Fruit fly (Drosophila melanogaster) whole organism, embryonic: ENCODE measurements around the gene CG34291.

Experiments
- Aef1 ChIP-seq: fragments of 200-800 bp; sonication (Bioruptor generic); IDR thresholded peaks from 3 replicates; pipeline ENCODE4 v1.3.6; 2022; ENCODE audit warnings: missing biosample characterization, missing genetic modification characterization
- Asciz ChIP-seq: fragments of 200-800 bp; sonication (Bioruptor generic); optimal IDR thresholded peaks from 2 replicates; lab custom pipeline; 2017; ENCODE audit warnings: missing biosample characterization, mild to moderate bottlenecking, missing genetic modification characterization, missing genetic modification reagents
- C15 ChIP-seq: fragments of 200-800 bp; sonication (Bioruptor generic); IDR thresholded peaks from 3 replicates; pipeline ENCODE4 v1.3.6; 2022; ENCODE audit warnings: missing biosample characterization, missing genetic modification characterization
- CG10267 ChIP-seq: fragments of 200-800 bp; sonication (Bioruptor generic); optimal IDR thresholded peaks from 2 replicates; lab custom pipeline; 2018; ENCODE audit warnings: missing biosample characterization, mild to moderate bottlenecking, missing genetic modification characterization, moderate library complexity
- CG10462 ChIP-seq: fragments of 200-800 bp; sonication (Bioruptor generic); optimal IDR thresholded peaks from 2 replicates; lab custom pipeline; 2016; ENCODE audit warnings: missing biosample characterization, missing genetic modification characterization
- CG10654 ChIP-seq: fragments of 200-800 bp; sonication (Bioruptor generic); optimal IDR thresholded peaks from 2 replicates; lab custom pipeline; 2016; ENCODE audit warnings: missing biosample characterization, missing genetic modification characterization
- CG12744 ChIP-seq: fragments of 200-800 bp; sonication (Bioruptor generic); optimal IDR thresholded peaks from 2 replicates; lab custom pipeline; 2016; ENCODE audit warnings: missing biosample characterization, missing genetic modification characterization
- CG14050 ChIP-seq: fragments of 200-800 bp; sonication (Bioruptor generic); IDR thresholded peaks from 3 replicates; pipeline ENCODE4 v1.3.6; 2022; ENCODE audit warnings: missing biosample characterization, missing genetic modification characterization
- CG16863 ChIP-seq: fragments of 200-800 bp; sonication (Bioruptor generic); optimal IDR thresholded peaks from 3 replicates; lab custom pipeline; 2016; ENCODE audit warnings: missing biosample characterization, missing genetic modification characterization
- CG17612 ChIP-seq: fragments of 200-800 bp; sonication (Bioruptor generic); IDR thresholded peaks from 2 replicates; pipeline ENCODE4 v1.3.6; 2022; ENCODE audit warnings: missing biosample characterization, missing genetic modification characterization
- CG33557 ChIP-seq: fragments of 200-800 bp; sonication (Bioruptor generic); optimal IDR thresholded peaks from 2 replicates; lab custom pipeline; 2019; ENCODE audit warnings: missing biosample characterization, mild to moderate bottlenecking, missing genetic modification characterization, moderate library complexity
- CG8944 ChIP-seq: fragments of 200-800 bp; sonication (Bioruptor generic); optimal IDR thresholded peaks from 3 replicates; lab custom pipeline; 2016; ENCODE audit warnings: missing biosample characterization, missing genetic modification characterization
- CG9797 ChIP-seq: fragments of 200-800 bp; sonication (Bioruptor generic); optimal IDR thresholded peaks from 3 replicates; lab custom pipeline; 2018; ENCODE audit warnings: missing biosample characterization, mild to moderate bottlenecking, missing genetic modification characterization
- CG9817 ChIP-seq: fragments of 200-800 bp; sonication (Bioruptor generic); optimal IDR thresholded peaks from 2 replicates; lab custom pipeline; 2018; ENCODE audit warnings: missing biosample characterization, mild to moderate bottlenecking, missing genetic modification characterization, moderate library complexity
- D19B ChIP-seq: fragments of 200-800 bp; sonication (Bioruptor generic); optimal IDR thresholded peaks from 2 replicates; lab custom pipeline; 2017; ENCODE audit warnings: missing biosample characterization, mild to moderate bottlenecking, missing genetic modification characterization
- Deaf1 ChIP-seq: fragments of 200-800 bp; optimal IDR thresholded peaks from 3 replicates; lab custom pipeline; 2019; ENCODE audit warnings: missing biosample characterization, mild to moderate bottlenecking, missing genetic modification characterization, moderate library complexity
- Dip3 ChIP-seq: fragments of 200-800 bp; sonication (Bioruptor generic); optimal IDR thresholded peaks from 3 replicates; lab custom pipeline; 2016; ENCODE audit warnings: missing biosample characterization, missing genetic modification characterization
- Ets65A ChIP-seq: fragments of 200-800 bp; sonication (Bioruptor generic); peaks from one replicate; lab custom pipeline; 2016; ENCODE audit warnings: missing biosample characterization, missing genetic modification characterization
- Gug ChIP-seq: fragments of 200-800 bp; sonication (Bioruptor generic); IDR thresholded peaks from 4 replicates; pipeline ENCODE4 v1.3.6; 2022; ENCODE audit warnings: missing biosample characterization, missing genetic modification characterization
- HLH54F ChIP-seq: fragments of 200-800 bp; sonication (Bioruptor generic); optimal IDR thresholded peaks from 3 replicates; lab custom pipeline; 2016; ENCODE audit warnings: missing biosample characterization, missing genetic modification characterization
- HmgD ChIP-seq: fragments of 200-800 bp; sonication (Bioruptor generic); optimal IDR thresholded peaks from 3 replicates; lab custom pipeline; 2016; ENCODE audit warnings: missing biosample characterization, missing genetic modification characterization
- MESR4 ChIP-seq: fragments of 200-800 bp; sonication (Bioruptor generic); optimal IDR thresholded peaks from 2 replicates; lab custom pipeline; 2018; ENCODE audit warnings: missing biosample characterization, mild to moderate bottlenecking, missing genetic modification characterization, moderate library complexity
- NK7.1 ChIP-seq: fragments of 200-800 bp; sonication (Bioruptor generic); optimal IDR thresholded peaks from 3 replicates; lab custom pipeline; 2016; ENCODE audit warnings: missing biosample characterization, missing genetic modification characterization
- Nf-YB ChIP-seq: fragments of 200-800 bp; sonication (Bioruptor generic); optimal IDR thresholded peaks from 3 replicates; lab custom pipeline; 2019; ENCODE audit warnings: missing biosample characterization, mild to moderate bottlenecking, missing genetic modification characterization, moderate library complexity
- Six4 ChIP-seq: fragments of 200-800 bp; sonication (Bioruptor generic); optimal IDR thresholded peaks from 2 replicates; lab custom pipeline; 2016; ENCODE audit warnings: missing biosample characterization, missing genetic modification characterization
- ato ChIP-seq: fragments of 200-800 bp; sonication (Bioruptor generic); IDR thresholded peaks from 2 replicates; pipeline ENCODE4 v1.3.6; 2022; ENCODE audit warnings: missing biosample characterization, missing genetic modification characterization; ENCODE audit not compliant: partially characterized antibody
- cad ChIP-seq: fragments of >200 bp; optimal IDR thresholded peaks from 2 replicates; lab custom pipeline; 2017; ENCODE audit warnings: missing biosample characterization, missing genetic modification characterization
- caup ChIP-seq: fragments of 200-800 bp; sonication (Bioruptor generic); optimal IDR thresholded peaks from 3 replicates; lab custom pipeline; 2017; ENCODE audit warnings: missing biosample characterization, mild to moderate bottlenecking, missing genetic modification characterization, moderate library complexity; ENCODE audit not compliant: severe bottlenecking
- crol ChIP-seq: fragments of 200-800 bp; sonication (Bioruptor generic); IDR thresholded peaks from 2 replicates; pipeline ENCODE4 v1.3.6; 2022; ENCODE audit warnings: missing biosample characterization, missing genetic modification characterization
- disco-r ChIP-seq: fragments of 200-800 bp; sonication (Bioruptor generic); optimal IDR thresholded peaks from 2 replicates; lab custom pipeline; 2016; ENCODE audit warnings: missing biosample characterization, missing genetic modification characterization
- dysf ChIP-seq: fragments of 200-800 bp; sonication (Bioruptor generic); IDR thresholded peaks from 3 replicates; pipeline ENCODE4 v1.3.6; 2022; ENCODE audit warnings: missing biosample characterization, missing genetic modification characterization
- grn ChIP-seq: fragments of 200-800 bp; sonication (Bioruptor generic); optimal IDR thresholded peaks from 3 replicates; lab custom pipeline; 2017; ENCODE audit warnings: missing biosample characterization, missing genetic modification characterization
- ken ChIP-seq: fragments of 200-800 bp; sonication (Bioruptor generic); IDR thresholded peaks from 3 replicates; pipeline ENCODE4 v1.3.6; 2022; ENCODE audit warnings: missing biosample characterization, missing genetic modification characterization
- knrl ChIP-seq: fragments of 200-800 bp; sonication (Bioruptor generic); IDR thresholded peaks from 3 replicates; pipeline ENCODE4 v1.3.6; 2022; ENCODE audit warnings: missing biosample characterization, missing genetic modification characterization; ENCODE audit not compliant: partially characterized antibody
- lab ChIP-seq: fragments of 200-800 bp; sonication (Bioruptor generic); optimal IDR thresholded peaks from 3 replicates; lab custom pipeline; 2017; ENCODE audit warnings: missing biosample characterization, missing genetic modification characterization, mild to moderate bottlenecking, moderate library complexity, missing genetic modification reagents
- maf-S ChIP-seq: fragments of 200-800 bp; sonication (Bioruptor generic); optimal IDR thresholded peaks from 2 replicates; lab custom pipeline; 2016; ENCODE audit warnings: missing biosample characterization, missing genetic modification characterization
- mirr ChIP-seq: fragments of 200-800 bp; sonication (Bioruptor generic); optimal IDR thresholded peaks from 3 replicates; lab custom pipeline; 2018; ENCODE audit warnings: missing biosample characterization, mild to moderate bottlenecking, missing genetic modification characterization
- nerfin-1 ChIP-seq: fragments of 200-800 bp; sonication (Bioruptor generic); optimal IDR thresholded peaks from 3 replicates; lab custom pipeline; 2019; ENCODE audit warnings: missing biosample characterization, mild to moderate bottlenecking, missing genetic modification characterization, moderate library complexity
- onecut ChIP-seq: fragments of 200-800 bp; sonication (Bioruptor generic); IDR thresholded peaks from 2 replicates; pipeline ENCODE4 v1.3.6; 2022; ENCODE audit warnings: missing biosample characterization, missing genetic modification characterization
- prd ChIP-seq, 3 experiments: fragments of >200 bp in 2 of 3; fragments of 200-800 bp in 1 of 3; sonication (Bioruptor generic) in 1 of 3; optimal IDR thresholded peaks in 2 of 3; IDR thresholded peaks in 1 of 3; 2 replicates in 2 of 3; 3 replicates in 1 of 3; pipeline versions ENCODE4 v1.3.6 to Lab custom; 2017 to 2022; ENCODE audit warnings: missing biosample characterization in 1 of 3, missing genetic modification characterization in 1 of 3
- pum ChIP-seq: fragments of 200-800 bp; sonication (Bioruptor generic); optimal IDR thresholded peaks from 2 replicates; lab custom pipeline; 2016; ENCODE audit warnings: missing biosample characterization, missing genetic modification characterization
- sna ChIP-seq: fragments of 200-800 bp; sonication (Bioruptor generic); IDR thresholded peaks from 2 replicates; pipeline ENCODE4 v1.3.6; 2022; ENCODE audit warnings: missing biosample characterization, missing genetic modification characterization; ENCODE audit not compliant: partially characterized antibody
- sob ChIP-seq: fragments of 200-800 bp; sonication (Bioruptor generic); IDR thresholded peaks from 2 replicates; pipeline ENCODE4 v1.3.6; 2022; ENCODE audit warnings: missing biosample characterization, missing genetic modification characterization
- tap ChIP-seq: fragments of 200-800 bp; optimal IDR thresholded peaks from 3 replicates; lab custom pipeline; 2019; ENCODE audit warnings: missing biosample characterization, mild to moderate bottlenecking, missing genetic modification characterization, moderate library complexity
- tin ChIP-seq: fragments of 200-800 bp; sonication (Bioruptor generic); optimal IDR thresholded peaks from 3 replicates; lab custom pipeline; 2016; ENCODE audit warnings: missing biosample characterization, missing genetic modification characterization
- twi ChIP-seq: fragments of 200-800 bp; optimal IDR thresholded peaks from 2 replicates; lab custom pipeline; 2019; ENCODE audit warnings: missing biosample characterization, mild to moderate bottlenecking, missing genetic modification characterization, moderate library complexity
- unc-4 ChIP-seq: fragments of 200-800 bp; sonication (Bioruptor generic); IDR thresholded peaks from 2 replicates; pipeline ENCODE4 v1.3.6; 2022; ENCODE audit warnings: missing biosample characterization, missing genetic modification characterization; ENCODE audit not compliant: partially characterized antibody
- z ChIP-seq: fragments of 200-800 bp; sonication (Bioruptor generic); IDR thresholded peaks from 3 replicates; pipeline ENCODE4 v1.3.6; 2022; ENCODE audit warnings: missing biosample characterization, missing genetic modification characterization
- zen ChIP-seq: fragments of 200-800 bp; sonication (Bioruptor generic); optimal IDR thresholded peaks from 3 replicates; lab custom pipeline; 2018; ENCODE audit warnings: missing biosample characterization, mild to moderate bottlenecking, missing genetic modification characterization, moderate library complexity
- zf30C ChIP-seq: fragments of 200-800 bp; sonication (Bioruptor generic); optimal IDR thresholded peaks from 3 replicates; lab custom pipeline; 2018; ENCODE audit warnings: missing biosample characterization, mild to moderate bottlenecking, missing genetic modification characterization

Gene CG34291

DNA sequence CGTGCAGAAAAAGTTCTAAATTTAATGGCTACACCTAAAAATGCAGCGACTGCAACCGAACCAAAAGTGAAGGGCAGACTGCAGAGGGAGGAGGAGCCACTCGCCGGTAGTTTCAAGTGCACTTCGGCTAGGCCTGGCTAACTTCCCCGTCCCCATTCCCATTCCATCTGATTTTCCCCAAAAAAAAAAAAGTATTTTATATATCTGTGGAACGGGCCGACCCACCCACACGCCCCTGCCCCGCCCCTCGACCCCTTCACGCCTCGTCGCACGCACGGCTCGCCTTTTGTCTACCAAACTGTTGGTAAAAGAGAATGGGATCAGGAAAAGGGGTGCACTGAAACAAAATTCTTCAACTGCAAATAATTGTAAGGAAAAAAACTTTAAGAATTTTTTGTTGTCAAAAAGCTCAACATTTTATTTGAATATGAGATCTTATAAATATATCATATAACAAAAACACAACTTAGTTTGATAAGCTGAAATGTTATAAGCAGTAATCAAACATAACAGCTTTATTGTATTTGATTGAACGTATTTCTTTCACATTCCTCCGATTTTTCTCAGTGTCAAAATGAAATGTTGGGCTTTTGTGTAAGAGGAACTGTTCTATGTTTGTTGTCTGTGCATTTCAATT lies 18.4 kb upstream of the CG34291 start (continued):
- TF ChIP-seq D19B (GFP tag; lab: Kevin White, UChicago) (no peak), CG10654 (peak; percentile 19), sna (GFP tag; lab: Robert Waterston, UW) (no peak), CG9817 (tag; lab: Kevin White, UChicago) (peak; percentile 13), knrl (GFP tag; lab: Robert Waterston, UW) (no peak), prd (optimal IDR thresholded peaks at IDR 0.05; lab: Kevin White, UChicago) (no peak), prd (GFP tag; IDR thresholded peaks at IDR 0.05; lab: Robert Waterston, UW) (peak; percentile 53; the same call in 1 of the 3 replicates), z (GFP tag; lab: Robert Waterston, UW) (no peak), ato (GFP tag; lab: Robert Waterston, UW) (no peak), dysf (GFP tag; lab: Robert Waterston, UW) (peak; percentile 68), nerfin-1 (tag; lab: Kevin White, UChicago) (peak; percentile 74), caup (GFP tag; lab: Kevin White, UChicago) (no peak), ken (GFP tag; lab: Robert Waterston, UW) (0 out of 3 replicates have a peak, but pooled peaks have one; percentile 38), CG16863 (GFP tag; lab: Kevin White, UChicago) (no peak), maf-S (GFP tag; lab: Kevin White, UChicago) (no peak), Asciz (GFP tag; lab: Kevin White, UChicago) (peak; percentile 70), tap (no peak), zf30C (GFP tag; lab: Kevin White, UChicago) (no peak), CG10462 (no peak), CG9797 (no peak), crol (peak; percentile 74), tin (GFP tag; lab: Kevin White, UChicago) (peak; percentile 32), Deaf1 (tag; lab: Kevin White, UChicago) (peak; percentile 36), CG8944 (GFP tag; lab: Kevin White, UChicago) (no peak), Ets65A (GFP tag; lab: Kevin White, UChicago) (peak; percentile 57), pum (peak; percentile 15), HLH54F (GFP tag; lab: Kevin White, UChicago) (no peak), cad (GFP tag; lab: Kevin White, UChicago) (no peak), NK7.1 (GFP tag; lab: Kevin White, UChicago) (no peak), C15 (GFP tag; lab: Robert Waterston, UW) (no peak), Aef1 (no peak; the same call in 2 of the 3 replicates), grn (GFP tag; lab: Kevin White, UChicago) (no peak), Gug (GFP tag; lab: Robert Waterston, UW) (no peak), CG10267 (tag; lab: Kevin White, UChicago) (peak; percentile 67), HmgD (GFP tag; lab: Kevin White, UChicago) (no peak), unc-4 (GFP tag; lab: Robert Waterston, UW) (no peak), Dip3 (GFP tag; lab: Kevin White, UChicago) (no peak), MESR4 (GFP tag; lab: Kevin White, UChicago) (no peak), mirr (GFP tag; lab: Kevin White, UChicago) (no peak), CG14050 (GFP tag; lab: Robert Waterston, UW) (peak; percentile 13; the same call in 1 of the 3 replicates), onecut (0 out of 2 replicates have a peak, but pooled peaks have one; percentile 26), Six4 (GFP tag; lab: Kevin White, UChicago) (peak; percentile 31), zen (tag; lab: Kevin White, UChicago) (peak; percentile 15), Nf-YB (GFP tag; lab: Kevin White, UChicago) (peak; percentile 14), sob (GFP tag; lab: Robert Waterston, UW) (no peak), twi (tag; lab: Kevin White, UChicago) (no peak), CG33557 (GFP tag; lab: Kevin White, UChicago) (no peak), CG17612 (GFP tag; lab: Robert Waterston, UW) (no peak), CG12744 (GFP tag; lab: Kevin White, UChicago) (no peak), lab (GFP tag; lab: Kevin White, UChicago) (peak; percentile 65), disco-r (GFP tag; lab: Kevin White, UChicago) (no peak)
